Worm (Caenorhabditis elegans) whole organism, L3 larva: ENCODE results near the gene K08D8.7.

ENCODE experiments used
- ZK546.5 ChIP-seq: sonication (generic microtip); optimal IDR thresholded peaks from 2 replicates; lab custom pipeline; 2017; ENCODE audit warnings: missing biosample characterization, missing genetic modification characterization
- ceh-16 ChIP-seq: sonication (generic microtip); optimal IDR thresholded peaks from 2 replicates; lab custom pipeline; 2017; ENCODE audit warnings: missing biosample characterization, missing genetic modification characterization
- ceh-28 ChIP-seq: fragments of 150-350 bp; optimal IDR thresholded peaks from 2 replicates; lab custom pipeline; 2014; ENCODE audit warnings: missing biosample characterization, missing genetic modification reagents, missing genetic modification characterization
- ceh-82 ChIP-seq: fragments of 150-350 bp; optimal IDR thresholded peaks from 2 replicates; lab custom pipeline; 2014; ENCODE audit warnings: missing biosample characterization, missing genetic modification characterization
- ceh-9 ChIP-seq: sonication (generic microtip); optimal IDR thresholded peaks from 2 replicates; lab custom pipeline; 2018; ENCODE audit warnings: missing biosample characterization, missing genetic modification characterization
- daf-12 ChIP-seq: fragments of 150-350 bp; optimal IDR thresholded peaks from 2 replicates; lab custom pipeline; 2014; ENCODE audit warnings: missing biosample characterization, missing genetic modification reagents, missing genetic modification characterization
- egl-27 ChIP-seq: sonication (generic microtip); optimal IDR thresholded peaks from 4 replicates; lab custom pipeline; 2017; ENCODE audit warnings: missing biosample characterization, missing genetic modification reagents, missing genetic modification characterization
- elt-1 ChIP-seq: fragments of 150-350 bp; optimal IDR thresholded peaks from 2 replicates; lab custom pipeline; 2014; ENCODE audit warnings: missing biosample characterization, missing genetic modification characterization
- elt-2 ChIP-seq: sonication (generic microtip); optimal IDR thresholded peaks from 2 replicates; lab custom pipeline; 2016; ENCODE audit warnings: missing genetic modification reagents, mild to moderate bottlenecking, missing genetic modification characterization, missing compliant biosample characterization
- eor-1 ChIP-seq, 2 experiments: fragments of 150-350 bp; optimal IDR thresholded peaks; 2 replicates each; lab custom pipeline; 2014 to 2018; ENCODE audit warnings: missing biosample characterization in 2 of 2, missing genetic modification characterization in 2 of 2
- fkh-10 ChIP-seq: sonication (generic microtip); optimal IDR thresholded peaks from 2 replicates; lab custom pipeline; 2017; ENCODE audit warnings: missing biosample characterization, missing genetic modification reagents, missing genetic modification characterization
- hmg-11 ChIP-seq: sonication (generic microtip); optimal IDR thresholded peaks from 2 replicates; lab custom pipeline; 2016; ENCODE audit warnings: missing genetic modification characterization, missing compliant biosample characterization
- jun-1 ChIP-seq: fragments of 150-350 bp; optimal IDR thresholded peaks from 2 replicates; lab custom pipeline; 2014; ENCODE audit warnings: missing biosample characterization, missing genetic modification reagents, missing genetic modification characterization
- lin-15B ChIP-seq: fragments of 150-350 bp; optimal IDR thresholded peaks from 2 replicates; lab custom pipeline; 2014; ENCODE audit warnings: missing biosample characterization, missing genetic modification characterization
- lin-39 ChIP-seq: fragments of 150-350 bp; optimal IDR thresholded peaks from 2 replicates; lab custom pipeline; 2018; ENCODE audit warnings: missing biosample characterization, missing genetic modification reagents, missing genetic modification characterization
- lsy-12 ChIP-seq: sonication (generic microtip); optimal IDR thresholded peaks from 2 replicates; lab custom pipeline; 2016; ENCODE audit warnings: mild to moderate bottlenecking, missing genetic modification characterization, missing compliant biosample characterization
- mdl-1 ChIP-seq: fragments of 150-350 bp; optimal IDR thresholded peaks from 2 replicates; lab custom pipeline; 2014; ENCODE audit warnings: missing biosample characterization, missing genetic modification characterization
- mml-1 ChIP-seq: fragments of 150-350 bp; sonication (generic microtip); optimal IDR thresholded peaks from 3 replicates; lab custom pipeline; 2014; ENCODE audit warnings: missing biosample characterization, missing genetic modification characterization
- nhr-12 ChIP-seq: fragments of 150-350 bp; optimal IDR thresholded peaks from 2 replicates; lab custom pipeline; 2014; ENCODE audit warnings: missing biosample characterization, missing genetic modification characterization
- nhr-237 ChIP-seq: fragments of 150-350 bp; optimal IDR thresholded peaks from 2 replicates; lab custom pipeline; 2014; ENCODE audit warnings: missing biosample characterization, missing genetic modification characterization
- nhr-25 ChIP-seq: sonication (generic microtip); optimal IDR thresholded peaks from 2 replicates; lab custom pipeline; 2017; ENCODE audit warnings: missing biosample characterization, missing genetic modification characterization
- nhr-28 ChIP-seq: fragments of 150-350 bp; optimal IDR thresholded peaks from 2 replicates; lab custom pipeline; 2014; ENCODE audit warnings: missing biosample characterization, missing genetic modification characterization
- nhr-67 ChIP-seq: fragments of 150-350 bp; optimal IDR thresholded peaks from 2 replicates; lab custom pipeline; 2014; ENCODE audit warnings: missing biosample characterization, missing genetic modification characterization
- nhr-77 ChIP-seq: fragments of 150-350 bp; optimal IDR thresholded peaks from 2 replicates; lab custom pipeline; 2014; ENCODE audit warnings: missing biosample characterization, missing genetic modification characterization
- pha-4 ChIP-seq: fragments of 150-350 bp; optimal IDR thresholded peaks from 2 replicates; lab custom pipeline; 2014; ENCODE audit warnings: missing biosample characterization, missing genetic modification reagents, missing genetic modification characterization
- pqm-1 ChIP-seq: fragments of 150-350 bp; optimal IDR thresholded peaks from 2 replicates; lab custom pipeline; 2017; ENCODE audit warnings: missing biosample characterization, missing genetic modification characterization, inconsistent platforms
- sea-2 ChIP-seq: fragments of 150-350 bp; sonication (generic microtip); optimal IDR thresholded peaks from 4 replicates; lab custom pipeline; 2014; ENCODE audit warnings: missing biosample characterization, missing genetic modification reagents, missing genetic modification characterization
- skn-1 ChIP-seq: fragments of 150-350 bp; optimal IDR thresholded peaks from 2 replicates; lab custom pipeline; 2014; ENCODE audit warnings: missing biosample characterization, missing genetic modification characterization
- snpc-4 ChIP-seq: fragments of 150-350 bp; optimal IDR thresholded peaks from 2 replicates; lab custom pipeline; 2014; ENCODE audit warnings: missing biosample characterization, missing genetic modification characterization
- unc-39 ChIP-seq: sonication (generic microtip); optimal IDR thresholded peaks from 4 replicates; lab custom pipeline; 2017; ENCODE audit warnings: missing biosample characterization, missing genetic modification characterization
- zag-1 ChIP-seq: fragments of 150-350 bp; optimal IDR thresholded peaks from 2 replicates; lab custom pipeline; 2014; ENCODE audit warnings: missing biosample characterization, missing genetic modification characterization
- ztf-11 ChIP-seq: fragments of 150-350 bp; optimal IDR thresholded peaks from 2 replicates; lab custom pipeline; 2014; ENCODE audit warnings: missing biosample characterization, missing genetic modification characterization

Gene K08D8.7

DNA sequence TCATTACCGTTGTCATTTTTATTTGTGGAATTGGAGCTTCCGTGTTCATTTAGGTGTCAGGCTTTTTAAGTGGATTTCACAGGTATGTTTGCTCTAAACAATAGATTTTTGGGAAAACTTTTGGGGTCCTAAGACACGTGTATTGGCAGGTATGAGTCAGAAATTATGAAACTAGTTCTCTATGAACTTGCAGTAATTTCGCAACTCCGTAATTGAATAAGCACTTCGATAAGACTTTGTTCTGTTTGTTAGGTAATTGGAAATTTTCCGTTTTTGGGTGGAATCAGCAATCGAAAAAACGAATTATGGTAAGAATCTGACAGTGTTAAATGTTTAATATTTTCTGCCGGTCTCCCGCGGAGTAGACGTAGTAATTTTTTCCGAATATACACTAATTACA, 514 bp downstream of the K08D8.7 start:
- no peak for TF ChIP-seq mdl-1 (tag; lab: Kevin White, UChicago)
- no peak for TF ChIP-seq ZK546.5 (tag; lab: Kevin White, UChicago)
- TF ChIP-seq lin-39 = no peak
- TF ChIP-seq nhr-28 (tag; lab: Kevin White, UChicago) = no peak
- no peak for TF ChIP-seq nhr-25 (tag; lab: Kevin White, UChicago)
- no peak for TF ChIP-seq ceh-28 (tag; lab: Kevin White, UChicago)
- TF ChIP-seq nhr-67 (tag; lab: Kevin White, UChicago) = no peak

DNA sequence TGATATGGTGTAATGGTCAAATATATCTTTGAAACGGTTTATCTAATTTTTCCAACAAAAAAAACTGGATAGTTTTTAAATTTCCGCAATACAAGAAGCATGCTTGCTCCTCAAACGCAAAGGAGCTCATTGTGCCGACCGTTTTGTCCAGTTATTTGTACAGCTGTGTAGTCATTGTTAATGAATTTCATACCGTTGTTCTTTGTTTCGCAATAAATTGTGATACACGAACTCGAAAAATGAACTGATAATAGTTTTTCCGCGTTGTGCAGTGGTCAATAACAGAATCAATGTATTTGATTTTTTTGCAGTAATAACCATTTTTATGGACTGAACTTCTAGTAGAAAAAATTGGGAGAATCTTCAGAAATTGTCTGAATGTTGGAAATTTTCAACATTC, 2.2 kb downstream of the K08D8.7 start:
- TF ChIP-seq ztf-11 (tag; lab: Kevin White, UChicago) (no peak), ceh-16 (tag; lab: Kevin White, UChicago) (no peak), elt-2 (tag; lab: Kevin White, UChicago) (peak; percentile 10), ceh-82 (tag; lab: Kevin White, UChicago) (no peak), nhr-25 (tag; lab: Kevin White, UChicago) (no peak), hmg-11 (tag; lab: Kevin White, UChicago) (no peak), nhr-12 (tag; lab: Kevin White, UChicago) (no peak), ceh-9 (tag; lab: Kevin White, UChicago) (no peak), nhr-77 (no peak), lsy-12 (no peak), ZK546.5 (tag; lab: Kevin White, UChicago) (no peak), pha-4 (peak; percentile 10), nhr-28 (tag; lab: Kevin White, UChicago) (no peak)

DNA sequence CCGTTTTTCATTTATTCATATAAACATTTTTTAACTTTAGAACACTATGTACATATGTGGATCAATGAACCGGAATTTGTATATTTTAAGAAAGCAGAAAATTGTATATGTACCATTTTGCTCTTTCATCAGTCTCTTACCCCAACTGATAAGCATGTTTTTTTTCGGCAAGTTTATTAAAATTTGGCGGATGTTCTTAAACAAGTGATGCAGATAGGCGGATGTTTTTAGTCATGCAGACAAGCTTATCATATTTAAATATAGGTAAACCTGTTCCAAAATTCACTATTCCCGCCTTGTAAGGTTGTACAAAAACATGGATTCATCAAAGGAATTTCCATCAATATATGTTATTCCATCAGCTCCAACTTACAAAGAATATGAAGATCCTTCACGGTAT, 2.8 kb downstream of the K08D8.7 start, which contains the start of gene K08D8.9:
Gene K08D8.9 (plus strand): TSS at position 301 of the 400 bp plus-strand sequence.
- no peak for TF ChIP-seq skn-1
- no peak for TF ChIP-seq sea-2 (GFP tag; lab: Kevin White, UChicago)
- TF ChIP-seq lsy-12 = no peak
- no peak for TF ChIP-seq snpc-4 (tag; lab: Kevin White, UChicago)
- TF ChIP-seq, all 47 proteins: peak for 0

DNA sequence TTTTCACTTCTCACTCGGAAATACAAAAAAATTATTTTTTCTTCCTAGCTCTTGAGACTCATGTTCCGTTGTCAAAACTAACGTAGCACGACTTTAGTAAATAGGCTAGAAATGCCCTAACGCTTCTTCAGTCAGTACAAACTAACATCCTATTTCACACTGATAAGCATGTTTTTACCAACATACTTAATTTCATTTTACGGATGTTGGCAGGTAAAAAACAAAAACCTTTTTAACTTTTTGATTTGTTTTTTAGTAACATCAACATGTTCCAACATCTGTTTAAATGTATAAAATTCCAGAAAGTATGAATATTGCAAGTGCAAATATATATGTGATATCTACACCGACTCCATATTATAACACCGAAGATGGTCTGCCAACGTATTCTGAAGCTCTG, 3.6 kb downstream of the K08D8.7 start, which contains the start of gene K08D8.10:
Gene K08D8.10 (plus strand): TSS at position 301 of the 400 bp plus-strand sequence.
- TF ChIP-seq egl-27 (tag; lab: Kevin White, UChicago) (no peak), mml-1 (tag; lab: Kevin White, UChicago) (no peak), pqm-1 (tag; lab: Kevin White, UChicago) (no peak), fkh-10 (no peak), snpc-4 (tag; lab: Kevin White, UChicago) (no peak), elt-1 (tag; lab: Kevin White, UChicago) (no peak), nhr-237 (tag; lab: Kevin White, UChicago) (no peak), hmg-11 (tag; lab: Kevin White, UChicago) (no peak), sea-2 (GFP tag; lab: Kevin White, UChicago) (no peak), ceh-9 (tag; lab: Kevin White, UChicago) (no peak), daf-12 (no peak), unc-39 (tag; lab: Kevin White, UChicago) (no peak), ztf-11 (tag; lab: Kevin White, UChicago) (no peak), lin-15B (tag; lab: Kevin White, UChicago) (no peak), jun-1 (tag; lab: Kevin White, UChicago) (no peak), zag-1 (tag; lab: Kevin White, UChicago) (no peak)

DNA sequence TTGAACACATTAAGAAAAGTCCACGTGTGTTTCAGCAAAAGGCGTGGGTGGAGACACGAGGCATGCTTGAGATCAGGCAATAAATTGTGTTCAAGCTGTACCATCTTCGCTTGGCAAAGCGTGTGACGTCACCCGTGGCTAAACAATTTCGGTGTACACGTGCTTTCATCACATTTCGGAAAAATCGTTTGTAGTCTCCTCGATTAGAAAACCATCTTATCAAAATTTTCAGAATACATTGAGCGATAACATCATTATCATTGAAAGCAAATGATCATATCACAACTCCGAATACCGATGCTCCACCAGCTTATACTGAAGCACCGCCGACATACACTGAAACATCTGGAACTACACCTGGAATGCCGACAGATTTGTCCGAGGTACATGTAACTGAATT, 5.0 kb downstream of the K08D8.7 start:
- TF ChIP-seq elt-2 (tag; lab: Kevin White, UChicago) (peak; percentile 86), skn-1 (no peak), nhr-237 (tag; lab: Kevin White, UChicago) (no peak), nhr-67 (tag; lab: Kevin White, UChicago) (no peak), jun-1 (tag; lab: Kevin White, UChicago) (peak; percentile 50), ztf-11 (tag; lab: Kevin White, UChicago) (no peak), pqm-1 (tag; lab: Kevin White, UChicago) (peak; percentile 51), eor-1 (tag; optimal IDR thresholded peaks at IDR 0.05; lab: Kevin White, UChicago) (no peak), ceh-16 (tag; lab: Kevin White, UChicago) (no peak)
